Worm (Caenorhabditis elegans): ENCODE results near the gene ugt-37.

The ugt-37 gene

DNA sequence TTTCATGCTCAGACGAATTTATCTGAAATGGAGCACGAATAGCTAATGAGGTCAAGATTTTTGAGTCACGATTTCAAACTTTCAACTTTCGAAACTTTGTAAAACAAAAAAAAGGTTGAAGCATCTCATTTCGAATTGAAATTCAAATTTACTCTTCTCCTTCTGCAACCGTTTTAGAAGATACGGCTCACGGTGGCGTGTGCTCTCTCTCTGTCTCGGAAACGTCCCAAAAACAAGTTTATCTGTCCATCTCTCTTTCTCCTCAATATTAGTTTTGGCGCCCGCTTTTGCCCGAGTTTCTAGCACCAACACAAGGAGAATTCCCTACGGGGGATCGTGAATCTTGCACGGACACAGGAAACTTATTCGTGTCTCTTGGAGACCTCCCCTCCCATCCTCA lies 34.7 kb downstream of the ugt-37 start:
- no peak for TF ChIP-seq elt-4 (tag; optimal IDR thresholded peaks at IDR 0.05)
- peak; percentile 71 for TF ChIP-seq unc-42 (tag; optimal IDR thresholded peaks at IDR 0.05)

DNA sequence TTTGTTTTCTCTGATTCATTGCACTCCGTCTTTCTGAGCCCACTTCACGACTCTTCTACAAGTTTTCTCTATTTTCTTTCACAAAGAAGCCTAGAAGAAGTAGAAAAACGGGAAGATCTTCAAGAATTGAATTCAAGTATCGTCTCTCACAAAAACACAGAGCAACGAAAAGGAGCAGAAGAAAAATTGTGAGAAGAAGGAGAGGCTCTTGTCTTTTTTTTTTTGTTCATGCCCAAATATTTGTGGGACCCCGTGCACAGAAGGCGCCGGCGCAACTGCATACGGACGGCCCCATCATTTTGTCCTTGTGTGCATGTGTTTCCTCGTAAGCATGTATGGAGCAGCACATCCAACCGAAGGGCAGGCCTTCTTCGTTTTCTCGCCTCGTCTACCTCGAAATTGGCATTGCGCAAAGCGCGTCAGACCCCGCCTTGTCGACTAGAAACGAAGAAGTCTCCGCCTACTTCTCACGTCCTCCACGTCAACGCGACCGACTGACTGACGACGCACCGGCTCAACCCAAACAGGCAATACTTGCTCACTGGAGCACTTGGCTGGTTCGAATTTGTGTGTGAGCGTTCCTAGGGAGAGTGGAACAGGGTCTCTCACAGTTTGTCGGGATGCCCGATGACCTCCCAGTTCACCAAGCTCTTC lies 38.5 kb downstream of the ugt-37 start:
- TF ChIP-seq hlh-6 (tag; optimal IDR thresholded peaks at IDR 0.05) (peak; percentile 34), sox-4 (tag; optimal IDR thresholded peaks at IDR 0.05) (no peak), C38D4.7 (GFP tag; optimal IDR thresholded peaks at IDR 0.05) (no peak), unc-42 (tag; optimal IDR thresholded peaks at IDR 0.05) (peak; percentile 37), eyg-1 (tag; optimal IDR thresholded peaks at IDR 0.05) (no peak)

DNA sequence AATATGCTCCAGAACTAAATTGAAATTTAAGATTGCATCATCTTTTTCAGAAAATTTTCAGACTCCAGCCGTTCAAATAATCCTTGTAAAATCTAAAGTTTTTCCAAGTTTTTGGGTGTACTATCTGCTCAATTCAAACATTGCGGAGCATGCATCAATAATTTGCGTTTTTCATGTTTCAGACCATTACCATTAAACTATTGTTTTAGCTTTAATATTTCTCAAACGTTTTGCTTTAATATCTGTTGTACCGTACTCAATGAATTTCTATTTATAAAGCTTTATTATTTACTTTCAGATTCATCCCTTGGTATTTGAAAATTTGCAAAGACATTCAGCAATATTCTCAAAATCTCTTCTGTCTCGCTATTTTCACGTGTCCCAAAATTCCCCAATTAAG lies 41.9 kb downstream of the ugt-37 start, which contains the start of gene odr-2:
Gene odr-2, plus strand, starts transcription at position 301 of the 400 bp plus-strand sequence.
- TF ChIP-seq sox-4 (tag; optimal IDR thresholded peaks at IDR 0.05) (no peak), hlh-6 (tag; optimal IDR thresholded peaks at IDR 0.05) (no peak), K09A11.1 (tag; optimal IDR thresholded peaks at IDR 0.05; ENCODE audit: insufficient read depth) (no peak), ceh-24 (tag; optimal IDR thresholded peaks at IDR 0.05) (no peak), lin-11 (tag; optimal IDR thresholded peaks at IDR 0.05) (no peak), hlh-13 (GFP tag; optimal IDR thresholded peaks at IDR 0.05) (no peak), hlh-15 (tag; optimal IDR thresholded peaks at IDR 0.05) (no peak), C38D4.7 (GFP tag; optimal IDR thresholded peaks at IDR 0.05) (no peak), ztf-16 (tag; optimal IDR thresholded peaks at IDR 0.05) (no peak), rnt-1 (tag; optimal IDR thresholded peaks at IDR 0.05) (no peak), elt-2 (tag; optimal IDR thresholded peaks at IDR 0.05) (no peak), fax-1 (tag; optimal IDR thresholded peaks at IDR 0.05) (no peak), ceh-30 (tag; optimal IDR thresholded peaks at IDR 0.05) (no peak)

DNA sequence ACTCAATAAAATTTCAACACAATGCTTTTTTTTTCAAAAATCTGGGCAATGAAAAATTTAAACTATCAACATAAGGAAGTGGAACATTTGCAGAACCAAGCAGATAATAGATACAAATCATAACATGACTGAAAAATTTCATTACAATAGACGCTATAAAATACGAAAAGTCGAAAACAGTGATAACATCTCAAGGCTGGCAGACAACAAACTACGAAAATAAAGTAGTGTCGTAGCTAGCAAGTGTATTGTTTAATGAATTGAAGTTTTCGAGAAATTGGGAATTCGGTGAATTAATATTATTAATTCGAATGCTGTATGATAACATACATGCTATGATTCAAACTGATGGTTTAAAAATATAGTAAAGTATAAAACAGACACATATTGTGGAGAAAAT lies 48.3 kb downstream of the ugt-37 start:
- TF ChIP-seq nhr-232 (tag; optimal IDR thresholded peaks at IDR 0.05): no peak

DNA sequence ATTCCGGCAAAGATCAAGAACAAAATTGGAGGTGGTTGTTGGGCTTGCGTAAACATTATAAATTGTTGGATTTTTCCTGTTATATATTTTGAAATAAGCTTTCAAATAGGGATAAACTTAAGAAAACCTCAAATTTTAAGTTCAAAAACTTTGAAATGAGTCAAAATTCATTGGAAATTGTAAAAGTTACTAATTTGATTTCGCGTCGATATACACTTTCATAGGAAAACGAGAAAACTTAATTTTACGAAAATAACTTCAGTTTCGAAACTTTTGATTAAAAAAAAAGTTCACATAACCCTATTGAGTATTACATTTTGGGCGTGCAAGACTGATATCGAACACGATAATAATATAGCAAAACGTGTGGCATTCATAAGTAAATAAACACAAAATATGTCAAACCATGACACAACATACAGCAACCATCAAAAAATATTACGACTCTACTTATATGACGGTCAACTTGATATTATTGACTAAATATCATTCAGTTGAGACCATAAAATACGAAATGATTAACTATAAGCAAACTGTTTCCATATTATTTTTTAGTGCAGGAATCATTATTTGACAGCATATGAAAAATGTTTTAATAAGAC lies 48.9 kb downstream of the ugt-37 start:
- TF ChIP-seq tbx-2 (tag; optimal IDR thresholded peaks at IDR 0.05): no peak
- no peak for TF ChIP-seq pha-4 (tag; optimal IDR thresholded peaks at IDR 0.05)
- TF ChIP-seq fkh-10 (GFP tag; optimal IDR thresholded peaks at IDR 0.05): no peak
- TF ChIP-seq zip-5 (tag; optimal IDR thresholded peaks at IDR 0.05): no peak
- TF ChIP-seq hlh-8 (tag; optimal IDR thresholded peaks at IDR 0.05): no peak
- TF ChIP-seq madf-2 (tag; optimal IDR thresholded peaks at IDR 0.05): no peak
- TF ChIP-seq elt-2 (tag; optimal IDR thresholded peaks at IDR 0.05): no peak

DNA sequence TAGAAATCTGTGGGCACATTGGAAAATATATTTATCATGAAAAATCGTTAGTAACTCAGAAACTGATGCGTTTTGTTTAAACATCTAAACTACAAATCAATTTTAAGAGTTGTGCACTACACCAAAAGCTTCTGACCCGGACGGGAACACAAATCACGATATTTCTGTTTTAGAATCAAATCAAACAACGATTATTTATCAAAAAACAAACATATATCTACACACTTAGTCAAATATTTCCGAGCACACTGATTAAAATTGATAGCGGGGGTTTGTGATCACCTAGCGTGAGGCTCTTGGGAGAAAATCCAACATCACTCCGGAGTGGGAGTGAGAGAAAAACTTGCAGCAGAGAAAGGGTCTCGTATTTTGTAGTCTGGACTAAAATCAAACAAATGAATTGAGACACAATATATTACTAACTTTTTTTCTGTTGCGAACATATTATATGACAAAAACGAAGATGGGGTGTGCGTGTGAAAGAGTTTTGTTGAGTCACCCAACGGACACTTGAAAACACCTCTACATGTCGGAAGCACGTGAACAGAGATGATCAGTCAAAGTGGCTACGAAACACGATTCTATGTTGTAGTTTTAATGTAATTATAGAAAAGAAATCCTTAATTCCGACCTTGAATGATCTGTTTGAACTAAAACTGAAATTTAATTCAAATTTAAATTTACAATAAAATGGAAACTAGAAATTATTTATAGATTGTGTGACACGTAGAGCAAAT lies 49.7 kb downstream of the ugt-37 start:
- TF ChIP-seq ttx-3 (tag; optimal IDR thresholded peaks at IDR 0.05): no peak
- no peak for TF ChIP-seq che-1 (tag; optimal IDR thresholded peaks at IDR 0.05)
- no peak for TF ChIP-seq fkh-6 (tag; optimal IDR thresholded peaks at IDR 0.05)
- no peak for TF ChIP-seq pat-9 (tag; optimal IDR thresholded peaks at IDR 0.05)
- no peak for TF ChIP-seq ceh-34 (tag; optimal IDR thresholded peaks at IDR 0.05)
- no peak for TF ChIP-seq pha-4 (tag; optimal IDR thresholded peaks at IDR 0.05)
- TF ChIP-seq nhr-232 (tag; optimal IDR thresholded peaks at IDR 0.05): no peak
- TF ChIP-seq pha-2 (tag; optimal IDR thresholded peaks at IDR 0.05): no peak
- TF ChIP-seq fax-1 (tag; optimal IDR thresholded peaks at IDR 0.05): no peak
- no peak for TF ChIP-seq ets-4 (tag; optimal IDR thresholded peaks at IDR 0.05)
- no peak for TF ChIP-seq madf-2 (tag; optimal IDR thresholded peaks at IDR 0.05)
- TF ChIP-seq syd-9 (tag; optimal IDR thresholded peaks at IDR 0.05): no peak
- no peak for TF ChIP-seq C08G9.2 (tag; optimal IDR thresholded peaks at IDR 0.05)
